Fruit fly (Drosophila melanogaster) whole organism, embryonic: ENCODE results near the gene LanB1.

Experiments
- CG10321 ChIP-seq: fragments of 200-800 bp; sonication (Bioruptor generic); IDR thresholded peaks from 2 replicates; pipeline ENCODE4 v1.3.6; 2022; ENCODE audit warnings: missing biosample characterization, missing genetic modification characterization
- CG10431 ChIP-seq: fragments of 200-800 bp; sonication (Bioruptor generic); optimal IDR thresholded peaks from 3 replicates; lab custom pipeline; 2018; ENCODE audit warnings: missing biosample characterization, mild to moderate bottlenecking, missing genetic modification characterization
- CG11398 ChIP-seq: fragments of 200-800 bp; sonication (Bioruptor generic); optimal IDR thresholded peaks from 2 replicates; lab custom pipeline; 2016; ENCODE audit warnings: missing biosample characterization, missing genetic modification characterization
- CG11723 ChIP-seq: fragments of 200-800 bp; sonication (Bioruptor generic); optimal IDR thresholded peaks from 2 replicates; lab custom pipeline; 2017; ENCODE audit warnings: missing biosample characterization, mild to moderate bottlenecking, missing genetic modification characterization
- CG14441 ChIP-seq: fragments of 200-800 bp; sonication (Bioruptor generic); IDR thresholded peaks from 2 replicates; pipeline ENCODE4 v1.3.6; 2022; ENCODE audit warnings: missing biosample characterization, missing genetic modification characterization
- CG14965 ChIP-seq: fragments of 200-800 bp; sonication (Bioruptor generic); optimal IDR thresholded peaks from 2 replicates; lab custom pipeline; 2016; ENCODE audit warnings: missing biosample characterization, missing genetic modification characterization, borderline replicate concordance
- CG15514 ChIP-seq: fragments of 200-800 bp; sonication (Bioruptor generic); optimal IDR thresholded peaks from 3 replicates; lab custom pipeline; 2017; ENCODE audit warnings: missing biosample characterization, missing genetic modification characterization, mild to moderate bottlenecking, moderate library complexity, missing genetic modification reagents
- CG1647 ChIP-seq: fragments of 200-800 bp; sonication (Bioruptor generic); optimal IDR thresholded peaks from 3 replicates; lab custom pipeline; 2016; ENCODE audit warnings: missing biosample characterization, missing genetic modification characterization
- CG16863 ChIP-seq: fragments of 200-800 bp; sonication (Bioruptor generic); optimal IDR thresholded peaks from 3 replicates; lab custom pipeline; 2016; ENCODE audit warnings: missing biosample characterization, missing genetic modification characterization
- CG4707 ChIP-seq: fragments of 200-800 bp; sonication (Bioruptor generic); optimal IDR thresholded peaks from 2 replicates; lab custom pipeline; 2018; ENCODE audit warnings: missing biosample characterization, mild to moderate bottlenecking, missing genetic modification characterization, moderate library complexity
- CG4820 ChIP-seq: fragments of 200-800 bp; sonication (Bioruptor generic); optimal IDR thresholded peaks from 3 replicates; lab custom pipeline; 2016; ENCODE audit warnings: missing biosample characterization, missing genetic modification characterization
- CG7271 ChIP-seq: fragments of 200-800 bp; sonication (Bioruptor generic); optimal IDR thresholded peaks from 2 replicates; lab custom pipeline; 2018; ENCODE audit warnings: missing biosample characterization, mild to moderate bottlenecking, missing genetic modification characterization, moderate library complexity
- CG7928 ChIP-seq: fragments of 200-800 bp; sonication (Bioruptor generic); optimal IDR thresholded peaks from 2 replicates; lab custom pipeline; 2017; ENCODE audit warnings: missing biosample characterization, mild to moderate bottlenecking, missing genetic modification characterization
- CG8290 ChIP-seq, 3 experiments: fragments of 200-800 bp; sonication (Bioruptor generic); optimal IDR thresholded peaks; 2 replicates each; lab custom pipeline; 2016 to 2019; ENCODE audit warnings: missing biosample characterization in 3 of 3, missing genetic modification characterization in 3 of 3, mild to moderate bottlenecking in 2 of 3, moderate library complexity in 1 of 3
- CG8765 ChIP-seq: fragments of 200-800 bp; sonication (Bioruptor generic); IDR thresholded peaks from 2 replicates; pipeline ENCODE4 v1.3.6; 2022; ENCODE audit warnings: missing biosample characterization, missing genetic modification characterization
- CG9437 ChIP-seq: fragments of 200-800 bp; sonication (Bioruptor generic); optimal IDR thresholded peaks from 2 replicates; lab custom pipeline; 2018; ENCODE audit warnings: missing biosample characterization, mild to moderate bottlenecking, missing genetic modification characterization
- CG9817 ChIP-seq: fragments of 200-800 bp; sonication (Bioruptor generic); optimal IDR thresholded peaks from 2 replicates; lab custom pipeline; 2018; ENCODE audit warnings: missing biosample characterization, mild to moderate bottlenecking, missing genetic modification characterization, moderate library complexity
- CHES-1-like ChIP-seq: fragments of 200-800 bp; sonication (Bioruptor generic); optimal IDR thresholded peaks from 2 replicates; lab custom pipeline; 2016; ENCODE audit warnings: missing biosample characterization, missing genetic modification characterization
- Dfd ChIP-seq, 2 experiments: fragments of >200 bp; optimal IDR thresholded peaks; 2 replicates each; lab custom pipeline; 2017; ENCODE audit warnings: missing biosample characterization in 2 of 2, missing genetic modification characterization in 2 of 2
- Fer1 ChIP-seq: fragments of 200-800 bp; sonication (Bioruptor generic); optimal IDR thresholded peaks from 2 replicates; lab custom pipeline; 2017; ENCODE audit warnings: missing biosample characterization, mild to moderate bottlenecking, missing genetic modification characterization
- Hey ChIP-seq: fragments of 200-800 bp; sonication (Bioruptor generic); optimal IDR thresholded peaks from 3 replicates; lab custom pipeline; 2018; ENCODE audit warnings: missing biosample characterization, mild to moderate bottlenecking, missing genetic modification characterization
- Jarid2 ChIP-seq: fragments of 200-800 bp; sonication (Bioruptor generic); optimal IDR thresholded peaks from 3 replicates; lab custom pipeline; 2017; ENCODE audit warnings: mild to moderate bottlenecking, missing biosample characterization, missing genetic modification reagents, missing genetic modification characterization
- Max ChIP-seq: fragments of 200-800 bp; sonication (Bioruptor generic); optimal IDR thresholded peaks from 2 replicates; lab custom pipeline; 2016; ENCODE audit warnings: missing biosample characterization, mild to moderate bottlenecking, missing genetic modification characterization
- NC2β ChIP-seq: fragments of 200-800 bp; sonication (Bioruptor generic); optimal IDR thresholded peaks from 2 replicates; lab custom pipeline; 2016; ENCODE audit warnings: missing biosample characterization, missing genetic modification characterization
- Sox100B ChIP-seq: fragments of 200-800 bp; sonication (Bioruptor generic); optimal IDR thresholded peaks from 3 replicates; lab custom pipeline; 2018; ENCODE audit warnings: missing biosample characterization, mild to moderate bottlenecking, missing genetic modification characterization
- Sox102F ChIP-seq: fragments of 200-800 bp; sonication (Bioruptor generic); optimal IDR thresholded peaks from 2 replicates; lab custom pipeline; 2018; ENCODE audit warnings: missing biosample characterization, mild to moderate bottlenecking, missing genetic modification characterization, moderate library complexity
- Taf1 ChIP-seq: fragments of 200-800 bp; sonication (Bioruptor generic); IDR thresholded peaks from 2 replicates; pipeline ENCODE4 v1.3.6; 2022; ENCODE audit warnings: missing biosample characterization, missing genetic modification characterization
- ase ChIP-seq: fragments of 200-800 bp; sonication (Bioruptor generic); IDR thresholded peaks from 3 replicates; pipeline ENCODE4 v1.3.6; 2022; ENCODE audit warnings: missing biosample characterization, missing genetic modification characterization
- croc ChIP-seq: fragments of 200-800 bp; sonication (Bioruptor generic); conservative IDR thresholded peaks from 3 replicates; pipeline ENCODE4 v1.3.6; 2022; ENCODE audit warnings: missing biosample characterization, missing genetic modification characterization
- dati ChIP-seq: fragments of 200-800 bp; sonication (Bioruptor generic); IDR thresholded peaks from 2 replicates; pipeline ENCODE4 v1.3.6; 2022; ENCODE audit warnings: missing biosample characterization, missing genetic modification characterization
- disco-r ChIP-seq: fragments of 200-800 bp; sonication (Bioruptor generic); optimal IDR thresholded peaks from 2 replicates; lab custom pipeline; 2016; ENCODE audit warnings: missing biosample characterization, missing genetic modification characterization
- dm ChIP-seq: fragments of 200-800 bp; sonication (Bioruptor generic); optimal IDR thresholded peaks from 3 replicates; lab custom pipeline; 2016; ENCODE audit warnings: missing biosample characterization, missing genetic modification characterization
- dmrt99B ChIP-seq: fragments of 200-800 bp; sonication (Bioruptor generic); optimal IDR thresholded peaks from 2 replicates; lab custom pipeline; 2018; ENCODE audit warnings: missing biosample characterization, mild to moderate bottlenecking, missing genetic modification characterization, moderate library complexity
- dysf ChIP-seq: fragments of 200-800 bp; sonication (Bioruptor generic); IDR thresholded peaks from 3 replicates; pipeline ENCODE4 v1.3.6; 2022; ENCODE audit warnings: missing biosample characterization, missing genetic modification characterization
- emc ChIP-seq: fragments of 200-800 bp; sonication (Bioruptor generic); optimal IDR thresholded peaks from 2 replicates; lab custom pipeline; 2016; ENCODE audit warnings: missing biosample characterization, missing genetic modification characterization
- en ChIP-seq: fragments of 200-800 bp; sonication (Bioruptor generic); optimal IDR thresholded peaks from 2 replicates; lab custom pipeline; 2016; ENCODE audit warnings: missing biosample characterization, missing genetic modification characterization
- eyg ChIP-seq: fragments of 200-800 bp; sonication (Bioruptor generic); optimal IDR thresholded peaks from 3 replicates; lab custom pipeline; 2016; ENCODE audit warnings: missing biosample characterization, missing genetic modification characterization
- fu2 ChIP-seq: fragments of 200-800 bp; sonication (Bioruptor generic); optimal IDR thresholded peaks from 2 replicates; lab custom pipeline; 2016; ENCODE audit warnings: missing biosample characterization, missing genetic modification characterization
- gro ChIP-seq: fragments of 200-800 bp; sonication (Bioruptor generic); optimal IDR thresholded peaks from 2 replicates; lab custom pipeline; 2016; ENCODE audit warnings: missing biosample characterization, missing genetic modification characterization
- ind ChIP-seq: fragments of 200-800 bp; sonication (Bioruptor generic); optimal IDR thresholded peaks from 3 replicates; lab custom pipeline; 2016; ENCODE audit warnings: missing biosample characterization, missing genetic modification characterization
- luna ChIP-seq: fragments of 200-800 bp; sonication (Bioruptor generic); optimal IDR thresholded peaks from 2 replicates; lab custom pipeline; 2016; ENCODE audit warnings: missing biosample characterization, missing genetic modification characterization
- mam ChIP-seq: fragments of 200-800 bp; sonication (Bioruptor generic); optimal IDR thresholded peaks from 3 replicates; lab custom pipeline; 2016; ENCODE audit warnings: missing biosample characterization, missing genetic modification characterization
- nerfin-1 ChIP-seq: fragments of 200-800 bp; sonication (Bioruptor generic); optimal IDR thresholded peaks from 3 replicates; lab custom pipeline; 2019; ENCODE audit warnings: missing biosample characterization, mild to moderate bottlenecking, missing genetic modification characterization, moderate library complexity
- pan ChIP-seq, 4 experiments: fragments of >200 bp in 3 of 4; fragments of 200-800 bp in 1 of 4; sonication (Bioruptor generic) in 1 of 4; optimal IDR thresholded peaks in 3 of 4; IDR thresholded peaks in 1 of 4; 2 replicates each; pipeline versions ENCODE4 v1.3.6 to Lab custom; 2017 to 2022; ENCODE audit warnings: missing biosample characterization in 2 of 4, missing genetic modification characterization in 2 of 4, mixed read lengths in 1 of 4
- ranshi ChIP-seq: fragments of 200-800 bp; sonication (Bioruptor generic); IDR thresholded peaks from 2 replicates; pipeline ENCODE4 v1.3.6; 2022; ENCODE audit warnings: missing biosample characterization, missing genetic modification characterization
- salm ChIP-seq: fragments of 200-800 bp; sonication (Bioruptor generic); optimal IDR thresholded peaks from 2 replicates; lab custom pipeline; 2018; ENCODE audit warnings: missing biosample characterization, mild to moderate bottlenecking, missing genetic modification characterization
- sima ChIP-seq: fragments of 200-800 bp; sonication (Bioruptor generic); optimal IDR thresholded peaks from 2 replicates; lab custom pipeline; 2016; ENCODE audit warnings: missing biosample characterization, missing genetic modification characterization
- slou ChIP-seq: fragments of 200-800 bp; sonication (Bioruptor generic); optimal IDR thresholded peaks from 3 replicates; lab custom pipeline; 2016; ENCODE audit warnings: missing biosample characterization, missing genetic modification characterization
- tap ChIP-seq: fragments of 200-800 bp; optimal IDR thresholded peaks from 3 replicates; lab custom pipeline; 2019; ENCODE audit warnings: missing biosample characterization, mild to moderate bottlenecking, missing genetic modification characterization, moderate library complexity
- tio ChIP-seq: fragments of 200-800 bp; sonication (Bioruptor generic); optimal IDR thresholded peaks from 2 replicates; lab custom pipeline; 2017; ENCODE audit warnings: missing biosample characterization, missing genetic modification characterization, inconsistent platforms
- usp ChIP-seq: fragments of >200 bp; optimal IDR thresholded peaks from 2 replicates; lab custom pipeline; 2017; ENCODE audit warnings: missing biosample characterization, missing genetic modification characterization

The LanB1 gene

DNA sequence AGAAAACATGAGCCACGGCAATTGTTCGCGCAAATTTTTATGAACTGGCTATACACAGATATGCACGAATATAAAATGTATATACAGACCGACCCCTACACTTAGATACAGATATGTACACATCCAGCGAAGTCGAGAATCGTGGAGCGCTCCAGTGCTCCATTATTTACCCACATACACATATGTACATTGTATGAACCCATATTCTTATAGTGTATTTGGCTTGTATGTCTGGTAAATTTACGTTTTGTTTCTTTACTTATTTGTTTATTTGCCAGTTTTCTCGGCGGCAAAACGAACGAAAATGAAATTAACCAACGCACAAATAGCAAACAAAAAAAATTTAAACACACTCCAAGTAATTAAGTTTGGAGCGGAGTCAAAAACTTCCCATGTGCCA, 2.1 kb downstream of the LanB1 start (continued):
- TF ChIP-seq CG7928 (GFP tag; lab: Kevin White, UChicago) (no peak), ase (GFP tag; lab: Robert Waterston, UW) (no peak), CG9817 (no peak), dati (GFP tag; lab: Robert Waterston, UW) (no peak), NC2β (GFP tag; lab: Kevin White, UChicago) (no peak), dmrt99B (tag; lab: Kevin White, UChicago) (peak; percentile 43), CHES-1-like (GFP tag; lab: Kevin White, UChicago) (no peak), Dfd (GFP tag; optimal IDR thresholded peaks at IDR 0.05; lab: Kevin White, UChicago) (no peak), ind (GFP tag; lab: Kevin White, UChicago) (no peak), salm (no peak), CG7271 (tag; lab: Kevin White, UChicago) (no peak), nerfin-1 (tag; lab: Kevin White, UChicago) (peak; percentile 45), Taf1 (no peak), CG14441 (GFP tag; lab: Robert Waterston, UW) (no peak), en (no peak), Sox100B (no peak), tap (tag; lab: Kevin White, UChicago) (peak; percentile 30), Jarid2 (GFP tag; lab: Kevin White, UChicago) (peak; percentile 35), emc (GFP tag; lab: Kevin White, UChicago) (no peak), croc (no peak), usp (GFP tag; lab: Kevin White, UChicago) (no peak), sima (GFP tag; lab: Kevin White, UChicago) (no peak), dm (peak; percentile 31), CG16863 (GFP tag; lab: Kevin White, UChicago) (no peak), CG9437 (GFP tag; lab: Kevin White, UChicago) (no peak), CG8765 (no peak), Max (GFP tag; lab: Kevin White, UChicago) (peak; percentile 60), CG14965 (GFP tag; lab: Kevin White, UChicago) (no peak), Fer1 (GFP tag; lab: Kevin White, UChicago) (peak; percentile 79), CG4820 (no peak), ranshi (GFP tag; lab: Robert Waterston, UW) (no peak), CG10431 (GFP tag; lab: Kevin White, UChicago) (peak; percentile 38), CG4707 (GFP tag; lab: Kevin White, UChicago) (peak; percentile 2), slou (GFP tag; lab: Kevin White, UChicago) (peak; percentile 41), dysf (peak; percentile 46; the same call in 2 of the 3 replicates), Hey (tag; lab: Kevin White, UChicago) (no peak), CG11723 (GFP tag; lab: Kevin White, UChicago) (peak; percentile 13), CG15514 (peak; percentile 53), mam (GFP tag; lab: Kevin White, UChicago) (peak; percentile 1), CG8290 (GFP tag; optimal IDR thresholded peaks at IDR 0.05; lab: Kevin White, UChicago) (no peak), CG8290 (tag; optimal IDR thresholded peaks at IDR 0.05; lab: Kevin White, UChicago) (peak in 1 of 2 experiments; percentile 85), eyg (GFP tag; lab: Kevin White, UChicago) (peak; percentile 70), fu2 (GFP tag; lab: Kevin White, UChicago) (no peak), CG1647 (GFP tag; lab: Kevin White, UChicago) (peak; percentile 29), disco-r (no peak), Sox102F (no peak), tio (no peak), CG10321 (GFP tag; lab: Robert Waterston, UW) (no peak), luna (GFP tag; lab: Kevin White, UChicago) (no peak), gro (GFP tag; lab: Kevin White, UChicago) (peak; percentile 77), CG11398 (GFP tag; lab: Kevin White, UChicago) (no peak), pan (optimal IDR thresholded peaks at IDR 0.05; lab: Kevin White, UChicago) (no peak), pan (GFP tag; optimal IDR thresholded peaks at IDR 0.05 in 1 of 2, IDR thresholded peaks at IDR 0.05 in 1 of 2) (peak in 1 of 2 experiments; percentile 43)
